Worm (Caenorhabditis elegans): Measurements from ENCODE around the gene pcyt-1.

pcyt-1 gene

ce11 chrX:7627351-7627750 is 55.2 kb downstream of the pcyt-1 start, which contains the start of gene nlp-61 (continued):
- TF ChIP-seq dpl-1 (GFP tag; optimal IDR thresholded peaks at IDR 0.05) = no peak
- TF ChIP-seq C04F5.9 (tag; optimal IDR thresholded peaks at IDR 0.05) = no peak

All from whole organism, L1 larva.